Fruit fly (Drosophila melanogaster) whole organism, embryonic: ENCODE data around the gene AMPdeam.

Source experiments
- Adf1 ChIP-seq: fragments of 200-800 bp; sonication (Bioruptor generic); IDR thresholded peaks from 2 replicates; pipeline ENCODE4 v1.3.6; 2022; ENCODE audit warnings: missing biosample characterization, missing genetic modification characterization
- Blimp-1 ChIP-seq: fragments of 200-800 bp; sonication (Bioruptor generic); optimal IDR thresholded peaks from 3 replicates; lab custom pipeline; 2018; ENCODE audit warnings: missing biosample characterization, missing genetic modification characterization, mild to moderate bottlenecking, moderate library complexity, missing genetic modification reagents
- Bteb2 ChIP-seq: fragments of 200-800 bp; sonication (Bioruptor generic); optimal IDR thresholded peaks from 2 replicates; lab custom pipeline; 2016; ENCODE audit warnings: missing biosample characterization, missing genetic modification characterization
- CG10274 ChIP-seq: fragments of 200-800 bp; sonication (Bioruptor generic); optimal IDR thresholded peaks from 3 replicates; lab custom pipeline; 2017; ENCODE audit warnings: missing biosample characterization, mild to moderate bottlenecking, missing genetic modification characterization
- CG10462 ChIP-seq: fragments of 200-800 bp; sonication (Bioruptor generic); optimal IDR thresholded peaks from 2 replicates; lab custom pipeline; 2016; ENCODE audit warnings: missing biosample characterization, missing genetic modification characterization
- CG10565 ChIP-seq: fragments of 200-800 bp; sonication (Bioruptor generic); optimal IDR thresholded peaks from 3 replicates; lab custom pipeline; 2016; ENCODE audit warnings: missing biosample characterization, mild to moderate bottlenecking, missing genetic modification characterization
- CG11723 ChIP-seq: fragments of 200-800 bp; sonication (Bioruptor generic); optimal IDR thresholded peaks from 2 replicates; lab custom pipeline; 2017; ENCODE audit warnings: missing biosample characterization, mild to moderate bottlenecking, missing genetic modification characterization
- CG12071 ChIP-seq: fragments of 200-800 bp; sonication (Bioruptor generic); optimal IDR thresholded peaks from 3 replicates; lab custom pipeline; 2018; ENCODE audit warnings: missing biosample characterization, mild to moderate bottlenecking, missing genetic modification characterization
- CG16863 ChIP-seq: fragments of 200-800 bp; sonication (Bioruptor generic); optimal IDR thresholded peaks from 3 replicates; lab custom pipeline; 2016; ENCODE audit warnings: missing biosample characterization, missing genetic modification characterization
- CG17802 ChIP-seq: fragments of 200-800 bp; sonication (Bioruptor generic); optimal IDR thresholded peaks from 2 replicates; lab custom pipeline; 2018; ENCODE audit warnings: missing biosample characterization, mild to moderate bottlenecking, missing genetic modification characterization, moderate library complexity
- CG1792 ChIP-seq: fragments of 200-800 bp; sonication (Bioruptor generic); optimal IDR thresholded peaks from 2 replicates; lab custom pipeline; 2016; ENCODE audit warnings: missing biosample characterization, missing genetic modification characterization
- CG2116 ChIP-seq: fragments of 200-800 bp; sonication (Bioruptor generic); optimal IDR thresholded peaks from 3 replicates; lab custom pipeline; 2018; ENCODE audit warnings: missing biosample characterization, mild to moderate bottlenecking, missing genetic modification characterization
- CG30403 ChIP-seq: fragments of 200-800 bp; sonication (Bioruptor generic); optimal IDR thresholded peaks from 3 replicates; lab custom pipeline; 2016; ENCODE audit warnings: missing biosample characterization, missing genetic modification characterization
- CG30431 ChIP-seq: fragments of 200-800 bp; sonication (Bioruptor generic); optimal IDR thresholded peaks from 2 replicates; lab custom pipeline; 2017; ENCODE audit warnings: missing biosample characterization, missing genetic modification characterization
- CG34224 ChIP-seq: fragments of 200-800 bp; sonication (Bioruptor generic); IDR thresholded peaks from 3 replicates; pipeline ENCODE4 v1.3.6; 2022; ENCODE audit warnings: missing biosample characterization, missing genetic modification characterization; ENCODE audit not compliant: partially characterized antibody
- CG34422 ChIP-seq: fragments of 200-800 bp; sonication (Bioruptor generic); IDR thresholded peaks from 3 replicates; pipeline ENCODE4 v1.3.6; 2022; ENCODE audit warnings: missing biosample characterization, missing genetic modification characterization
- CG3726 ChIP-seq: fragments of 200-800 bp; sonication (Bioruptor generic); IDR thresholded peaks from 3 replicates; pipeline ENCODE4, ENCODE4 v1.3.6; 2022; ENCODE audit warnings: missing biosample characterization, missing genetic modification characterization
- CG3995 ChIP-seq: fragments of 200-800 bp; sonication (Bioruptor generic); optimal IDR thresholded peaks from 3 replicates; lab custom pipeline; 2016; ENCODE audit warnings: missing biosample characterization, missing genetic modification characterization
- CG4282 ChIP-seq: fragments of 200-800 bp; sonication (Bioruptor generic); optimal IDR thresholded peaks from 2 replicates; lab custom pipeline; 2016; ENCODE audit warnings: missing biosample characterization, missing genetic modification characterization
- CG5180 ChIP-seq: fragments of 200-800 bp; sonication (Bioruptor generic); optimal IDR thresholded peaks from 3 replicates; lab custom pipeline; 2017; ENCODE audit warnings: missing biosample characterization, missing genetic modification characterization, mild to moderate bottlenecking, moderate library complexity, missing genetic modification reagents
- CG8944 ChIP-seq: fragments of 200-800 bp; sonication (Bioruptor generic); optimal IDR thresholded peaks from 3 replicates; lab custom pipeline; 2016; ENCODE audit warnings: missing biosample characterization, missing genetic modification characterization
- Dip2 ChIP-seq: fragments of 200-800 bp; sonication (Bioruptor generic); IDR thresholded peaks from 2 replicates; pipeline ENCODE4 v1.3.6; 2022; ENCODE audit warnings: missing biosample characterization, missing genetic modification characterization
- Dll ChIP-seq: fragments of 200-800 bp; sonication (Bioruptor generic); IDR thresholded peaks from 4 replicates; pipeline ENCODE4 v1.3.6; 2022; ENCODE audit warnings: missing biosample characterization, missing genetic modification characterization; ENCODE audit not compliant: partially characterized antibody
- Dp ChIP-seq: fragments of 200-800 bp; sonication (Bioruptor generic); optimal IDR thresholded peaks from 2 replicates; lab custom pipeline; 2018; ENCODE audit warnings: missing biosample characterization, mild to moderate bottlenecking, missing genetic modification characterization, moderate library complexity
- Dref ChIP-seq: fragments of 200-800 bp; sonication (Bioruptor generic); IDR thresholded peaks from 2 replicates; pipeline ENCODE4 v1.3.6; 2022; ENCODE audit warnings: missing biosample characterization, missing genetic modification characterization
- Eip74EF ChIP-seq, 2 experiments: fragments of 200-800 bp in 1 of 2; fragments of >200 bp in 1 of 2; sonication (Bioruptor generic) in 1 of 2; optimal IDR thresholded peaks; 2 replicates each; lab custom pipeline; 2017 to 2019; ENCODE audit warnings: missing biosample characterization in 2 of 2, missing genetic modification characterization in 2 of 2, mild to moderate bottlenecking in 1 of 2, moderate library complexity in 1 of 2
- Elba2 ChIP-seq: fragments of 200-800 bp; sonication (Bioruptor generic); optimal IDR thresholded peaks from 3 replicates; lab custom pipeline; 2016; ENCODE audit warnings: missing biosample characterization, missing genetic modification characterization
- HmgZ ChIP-seq: fragments of 200-800 bp; sonication (Bioruptor generic); optimal IDR thresholded peaks from 2 replicates; lab custom pipeline; 2018; ENCODE audit warnings: missing biosample characterization, mild to moderate bottlenecking, missing genetic modification characterization
- MBD-R2 ChIP-seq: fragments of 200-800 bp; sonication (Bioruptor generic); IDR thresholded peaks from 2 replicates; pipeline ENCODE4 v1.3.6; 2022; ENCODE audit warnings: missing biosample characterization, missing genetic modification characterization
- Mad ChIP-seq: fragments of 200-800 bp; sonication (Bioruptor generic); optimal IDR thresholded peaks from 2 replicates; lab custom pipeline; 2016; ENCODE audit warnings: missing biosample characterization, missing genetic modification characterization
- Mes4 ChIP-seq: fragments of 200-800 bp; sonication (Bioruptor generic); optimal IDR thresholded peaks from 2 replicates; lab custom pipeline; 2016; ENCODE audit warnings: missing biosample characterization, missing genetic modification characterization
- Sry-β ChIP-seq: fragments of 200-800 bp; sonication (Bioruptor generic); optimal IDR thresholded peaks from 2 replicates; lab custom pipeline; 2018; ENCODE audit warnings: missing biosample characterization, mild to moderate bottlenecking, missing genetic modification characterization, moderate library complexity
- TFAM ChIP-seq: fragments of 200-800 bp; sonication (Bioruptor generic); optimal IDR thresholded peaks from 2 replicates; lab custom pipeline; 2017; ENCODE audit warnings: missing biosample characterization, missing genetic modification characterization, inconsistent platforms
- Tbp ChIP-seq: fragments of >200 bp; optimal IDR thresholded peaks from 2 replicates; lab custom pipeline; 2018; ENCODE audit warnings: missing biosample characterization, missing genetic modification characterization
- al ChIP-seq: fragments of 200-800 bp; sonication (Bioruptor generic); IDR thresholded peaks from 2 replicates; pipeline ENCODE4 v1.3.6; 2022; ENCODE audit warnings: missing biosample characterization, missing genetic modification characterization
- aop ChIP-seq: fragments of 200-800 bp; sonication (Bioruptor generic); IDR thresholded peaks from 2 replicates; pipeline ENCODE4 v1.3.6; 2022; ENCODE audit warnings: missing biosample characterization, missing genetic modification characterization
- bigmax ChIP-seq: fragments of 200-800 bp; sonication (Bioruptor generic); optimal IDR thresholded peaks from 2 replicates; lab custom pipeline; 2018; ENCODE audit warnings: missing biosample characterization, mild to moderate bottlenecking, missing genetic modification characterization
- dmrt99B ChIP-seq: fragments of 200-800 bp; sonication (Bioruptor generic); optimal IDR thresholded peaks from 2 replicates; lab custom pipeline; 2018; ENCODE audit warnings: missing biosample characterization, mild to moderate bottlenecking, missing genetic modification characterization, moderate library complexity
- dpn ChIP-seq, 2 experiments: fragments of 200-800 bp; sonication (Bioruptor generic); optimal IDR thresholded peaks; 3 replicates each; lab custom pipeline; 2016; ENCODE audit warnings: missing biosample characterization in 2 of 2, missing genetic modification characterization in 2 of 2
- emc ChIP-seq: fragments of 200-800 bp; sonication (Bioruptor generic); optimal IDR thresholded peaks from 2 replicates; lab custom pipeline; 2016; ENCODE audit warnings: missing biosample characterization, missing genetic modification characterization
- jigr1 ChIP-seq: fragments of 200-800 bp; sonication (Bioruptor generic); IDR thresholded peaks from 3 replicates; pipeline ENCODE4 v1.3.6; 2022; ENCODE audit warnings: missing biosample characterization, missing genetic modification characterization
- maf-S ChIP-seq: fragments of 200-800 bp; sonication (Bioruptor generic); optimal IDR thresholded peaks from 2 replicates; lab custom pipeline; 2016; ENCODE audit warnings: missing biosample characterization, missing genetic modification characterization
- peb ChIP-seq: fragments of 200-800 bp; sonication (Bioruptor generic); IDR thresholded peaks from 2 replicates; pipeline ENCODE4 v1.3.6; 2022; ENCODE audit warnings: missing biosample characterization, missing genetic modification characterization
- rib ChIP-seq: fragments of 200-800 bp; sonication (Bioruptor generic); IDR thresholded peaks from 2 replicates; pipeline ENCODE4 v1.3.6; 2022; ENCODE audit warnings: missing biosample characterization, missing genetic modification characterization
- ro ChIP-seq: fragments of 200-800 bp; sonication (Bioruptor generic); IDR thresholded peaks from 2 replicates; pipeline ENCODE4 v1.3.6; 2022; ENCODE audit warnings: missing biosample characterization, missing genetic modification characterization
- sim ChIP-seq: fragments of 200-800 bp; sonication (Bioruptor generic); IDR thresholded peaks from 2 replicates; pipeline ENCODE4 v1.3.6; 2022; ENCODE audit warnings: missing biosample characterization, missing genetic modification characterization
- sqz ChIP-seq: fragments of 200-800 bp; sonication (Bioruptor generic); optimal IDR thresholded peaks from 3 replicates; lab custom pipeline; 2018; ENCODE audit warnings: missing biosample characterization, mild to moderate bottlenecking, missing genetic modification characterization
- sug ChIP-seq: fragments of 200-800 bp; optimal IDR thresholded peaks from 2 replicates; lab custom pipeline; 2019; ENCODE audit warnings: missing biosample characterization, mild to moderate bottlenecking, missing genetic modification characterization, moderate library complexity
- unc-4 ChIP-seq: fragments of 200-800 bp; sonication (Bioruptor generic); IDR thresholded peaks from 2 replicates; pipeline ENCODE4 v1.3.6; 2022; ENCODE audit warnings: missing biosample characterization, missing genetic modification characterization; ENCODE audit not compliant: partially characterized antibody
- vnd ChIP-seq: fragments of 200-800 bp; sonication (Bioruptor generic); IDR thresholded peaks from 3 replicates; pipeline ENCODE4 v1.3.6; 2022; ENCODE audit warnings: missing biosample characterization, missing genetic modification characterization; ENCODE audit not compliant: partially characterized antibody

AMPdeam gene

dm6 chrX:13820310-13821038 lies 25.2 kb downstream of the AMPdeam start (continued):
- TF ChIP-seq CG12071 (GFP tag; lab: Kevin White, UChicago) (no peak), Eip74EF (GFP tag; optimal IDR thresholded peaks at IDR 0.05; lab: Kevin White, UChicago) (peak in 1 of 2 experiments; percentile 10), MBD-R2 (GFP tag; lab: Robert Waterston, UW) (no peak), CG30403 (GFP tag; lab: Kevin White, UChicago) (peak; percentile 50), CG4282 (no peak), CG10462 (no peak), CG34422 (GFP tag; lab: Robert Waterston, UW) (no peak), CG8944 (GFP tag; lab: Kevin White, UChicago) (no peak), CG3726 (GFP tag; lab: Robert Waterston, UW) (no peak), Dip2 (GFP tag; lab: Robert Waterston, UW) (no peak), CG3995 (no peak), CG10274 (GFP tag; lab: Kevin White, UChicago) (no peak), peb (GFP tag; lab: Robert Waterston, UW) (no peak), Adf1 (GFP tag; lab: Robert Waterston, UW) (no peak), CG1792 (GFP tag; lab: Kevin White, UChicago) (no peak), dmrt99B (tag; lab: Kevin White, UChicago) (peak; percentile 27), Elba2 (GFP tag; lab: Kevin White, UChicago) (no peak), al (no peak), dpn (GFP tag; optimal IDR thresholded peaks at IDR 0.05; lab: Kevin White, UChicago) (peak in 1 of 2 experiments; percentile 14), Bteb2 (no peak), CG2116 (GFP tag; lab: Kevin White, UChicago) (no peak), CG5180 (GFP tag; lab: Kevin White, UChicago) (no peak), Tbp (GFP tag; lab: Kevin White, UChicago) (no peak), Dref (no peak), sug (tag; lab: Kevin White, UChicago) (no peak), Mad (GFP tag; lab: Kevin White, UChicago) (no peak), CG17802 (tag; lab: Kevin White, UChicago) (no peak), Dp (no peak), vnd (no peak), aop (GFP tag; lab: Robert Waterston, UW) (no peak), Dll (no peak), Mes4 (GFP tag; lab: Kevin White, UChicago) (peak; percentile 10), TFAM (GFP tag; lab: Kevin White, UChicago) (no peak), CG34224 (GFP tag; lab: Robert Waterston, UW) (no peak), HmgZ (no peak), Sry-β (GFP tag; lab: Kevin White, UChicago) (no peak), emc (GFP tag; lab: Kevin White, UChicago) (no peak), jigr1 (GFP tag; lab: Robert Waterston, UW) (no peak), unc-4 (GFP tag; lab: Robert Waterston, UW) (no peak), bigmax (GFP tag; lab: Kevin White, UChicago) (no peak), sim (GFP tag; lab: Robert Waterston, UW) (no peak), CG16863 (GFP tag; lab: Kevin White, UChicago) (no peak), CG30431 (GFP tag; lab: Kevin White, UChicago) (no peak), maf-S (GFP tag; lab: Kevin White, UChicago) (no peak), rib (GFP tag; lab: Robert Waterston, UW) (no peak), CG10565 (GFP tag; lab: Kevin White, UChicago) (no peak), sqz (GFP tag; lab: Kevin White, UChicago) (no peak), ro (no peak), CG11723 (GFP tag; lab: Kevin White, UChicago) (no peak), Blimp-1 (GFP tag; lab: Kevin White, UChicago) (no peak)
